Fruit fly (Drosophila melanogaster): ENCODE results near the gene CG46510.
"Not testable (repeated sequence)": the region's sequence is repeated elsewhere in the genome, so short reads cannot be mapped to it uniquely, and the experiment has no call there.

The CG46510 gene

dm6 chrX:22177205-22177604 is at the start of gene CG46510:
CG46510 (plus strand) TSS chrX:22177505.
- not testable (repeated sequence) for TF ChIP-seq CG17801 (GFP tag; optimal IDR thresholded peaks at IDR 0.05; ENCODE audit: partially characterized antibody)

dm6 chrX:22142758-22143157 is 34.5 kb upstream of the CG46510 start, which contains the start of gene CG40813:
CG40813 (plus strand) TSS chrX:22143058.
- not testable (repeated sequence) for TF ChIP-seq CG17801 (GFP tag; optimal IDR thresholded peaks at IDR 0.05; ENCODE audit: partially characterized antibody)

dm6 chrX:22147489-22147888 is 29.8 kb upstream of the CG46510 start, which contains the start of gene CG46504:
CG46504 (plus strand) TSS chrX:22147789.
- not testable (repeated sequence) for TF ChIP-seq CG17801 (GFP tag; optimal IDR thresholded peaks at IDR 0.05; ENCODE audit: partially characterized antibody)

- not testable (repeated sequence) for TF ChIP-seq CG17801 (GFP tag; optimal IDR thresholded peaks at IDR 0.05; ENCODE audit: partially characterized antibody)
Measured at dm6 chrX:22152542-22152941, 24.8 kb upstream of the CG46510 start, which contains the start of gene CG46505. CG46505 (plus strand) TSS chrX:22152842.

dm6 chrX:22157587-22157986 is 19.7 kb upstream of the CG46510 start, which contains the start of gene CG46506:
CG46506 (plus strand) TSS chrX:22157887.
- TF ChIP-seq CG17801 (GFP tag; optimal IDR thresholded peaks at IDR 0.05; ENCODE audit: partially characterized antibody), result not testable (repeated sequence)

- not testable (repeated sequence) for TF ChIP-seq CG17801 (GFP tag; optimal IDR thresholded peaks at IDR 0.05; ENCODE audit: partially characterized antibody)
Measured at dm6 chrX:22162623-22163022, 14.7 kb upstream of the CG46510 start, which contains the start of gene CG46507. CG46507 (plus strand) TSS chrX:22162923.

- TF ChIP-seq CG17801 (GFP tag; optimal IDR thresholded peaks at IDR 0.05; ENCODE audit: partially characterized antibody), result not testable (repeated sequence)
Measured at dm6 chrX:22167355-22167754, 9.9 kb upstream of the CG46510 start, which contains the start of gene CG46508. CG46508 (plus strand) TSS chrX:22167655.

- TF ChIP-seq CG17801 (GFP tag; optimal IDR thresholded peaks at IDR 0.05; ENCODE audit: partially characterized antibody), result not testable (repeated sequence)
Measured at dm6 chrX:22172341-22172740, 5.0 kb upstream of the CG46510 start, which contains the start of gene CG46509. CG46509 (plus strand) TSS chrX:22172641.

dm6 chrX:22182193-22182592 is 4.9 kb downstream of the CG46510 start, which contains the start of gene CG46511:
CG46511 (plus strand) TSS chrX:22182493.
- not testable (repeated sequence) for TF ChIP-seq CG17801 (GFP tag; optimal IDR thresholded peaks at IDR 0.05; ENCODE audit: partially characterized antibody)

- not testable (repeated sequence) for TF ChIP-seq CG17801 (GFP tag; optimal IDR thresholded peaks at IDR 0.05; ENCODE audit: partially characterized antibody)
Measured at dm6 chrX:22187070-22187469, 9.8 kb downstream of the CG46510 start, which contains the start of gene CG46512. CG46512 (plus strand) TSS chrX:22187370.

- TF ChIP-seq CG17801 (GFP tag; optimal IDR thresholded peaks at IDR 0.05; ENCODE audit: partially characterized antibody), result not testable (repeated sequence)
Measured at dm6 chrX:22191973-22192372, 14.7 kb downstream of the CG46510 start, which contains the start of gene CG46513. CG46513 (plus strand) TSS chrX:22192273.

dm6 chrX:22196874-22197273 is 19.6 kb downstream of the CG46510 start, which contains the start of gene CG46514:
CG46514 (plus strand) TSS chrX:22197174.
- TF ChIP-seq CG17801 (GFP tag; optimal IDR thresholded peaks at IDR 0.05; ENCODE audit: partially characterized antibody), result not testable (repeated sequence)

dm6 chrX:22201883-22202282 is 24.6 kb downstream of the CG46510 start, which contains the start of gene CG46515:
CG46515 (plus strand) TSS chrX:22202183.
- not testable (repeated sequence) for TF ChIP-seq CG17801 (GFP tag; optimal IDR thresholded peaks at IDR 0.05; ENCODE audit: partially characterized antibody)

dm6 chrX:22212028-22212427 is 34.7 kb downstream of the CG46510 start, which contains the start of gene CG46516:
CG46516 (plus strand) TSS chrX:22212328.
- TF ChIP-seq CG17801 (GFP tag; optimal IDR thresholded peaks at IDR 0.05; ENCODE audit: partially characterized antibody), result not testable (repeated sequence)

- not testable (repeated sequence) for TF ChIP-seq CG17801 (GFP tag; optimal IDR thresholded peaks at IDR 0.05; ENCODE audit: partially characterized antibody)
Measured at dm6 chrX:22217079-22217478, 39.8 kb downstream of the CG46510 start, which contains the start of gene CG46517. CG46517 (plus strand) TSS chrX:22217379.

dm6 chrX:22226273-22226672 is 49.0 kb downstream of the CG46510 start, which contains the start of gene CG46518:
CG46518 (plus strand) TSS chrX:22226573.
- not testable (repeated sequence) for TF ChIP-seq CG17801 (GFP tag; optimal IDR thresholded peaks at IDR 0.05; ENCODE audit: partially characterized antibody)

Measured in ovary, adult (tissue).